Worm (Caenorhabditis elegans) whole organism, L4 larva: Measurements from ENCODE around the gene fipr-10.

Experiments
- F10B5.3 ChIP-seq: sonication (generic microtip); optimal IDR thresholded peaks from 2 replicates; lab custom pipeline; 2016; ENCODE audit warnings: mild to moderate bottlenecking, missing genetic modification characterization, missing compliant biosample characterization
- cey-2 ChIP-seq: sonication (generic microtip); optimal IDR thresholded peaks from 3 replicates; lab custom pipeline; 2017; ENCODE audit warnings: missing genetic modification characterization, mild to moderate bottlenecking, missing compliant biosample characterization, antibody characterized with exemption, borderline replicate concordance; ENCODE audit not compliant: insufficient read depth
- dpl-1 ChIP-seq: fragments of 150-350 bp; optimal IDR thresholded peaks from 2 replicates; lab custom pipeline; 2014; ENCODE audit warnings: missing biosample characterization, missing genetic modification reagents, missing genetic modification characterization
- fos-1 ChIP-seq: fragments of 150-350 bp; optimal IDR thresholded peaks from 2 replicates; lab custom pipeline; 2014; ENCODE audit warnings: missing biosample characterization, missing genetic modification characterization
- lim-7 ChIP-seq: fragments of 200-800 bp; sonication (Bioruptor generic); IDR thresholded peaks from 2 replicates; pipeline ENCODE4 v1.3.6; 2022; ENCODE audit warnings: missing genetic modification characterization, missing compliant biosample characterization
- lsy-2 ChIP-seq, 2 experiments: fragments of 150-350 bp in 1 of 2; sonication (generic microtip) in 1 of 2; optimal IDR thresholded peaks; 2 replicates each; lab custom pipeline; 2014 to 2017; ENCODE audit warnings: missing biosample characterization in 2 of 2, missing genetic modification characterization in 2 of 2
- mdl-1 ChIP-seq, 2 experiments: fragments of 150-350 bp in 1 of 2; sonication (generic microtip) in 1 of 2; optimal IDR thresholded peaks; 2 replicates each; lab custom pipeline; 2014 to 2017; ENCODE audit warnings: missing biosample characterization in 2 of 2, missing genetic modification characterization in 2 of 2
- mxl-3 ChIP-seq: fragments of 200-800 bp; sonication (Bioruptor generic); optimal IDR thresholded peaks from 2 replicates; lab custom pipeline; 2018; ENCODE audit warnings: mild to moderate bottlenecking, missing genetic modification characterization, missing compliant biosample characterization
- nhr-76 ChIP-seq: fragments of 150-350 bp; optimal IDR thresholded peaks from 2 replicates; lab custom pipeline; 2014; ENCODE audit warnings: missing biosample characterization, missing genetic modification characterization
- pqm-1 ChIP-seq: sonication (generic microtip); optimal IDR thresholded peaks from 2 replicates; lab custom pipeline; 2017; ENCODE audit warnings: missing biosample characterization, missing genetic modification characterization

- TF ChIP-seq cey-2 (tag; lab: Kevin White, UChicago) (no peak), nhr-76 (no peak), F10B5.3 (tag; lab: Kevin White, UChicago) (no peak), lim-7 (GFP tag; lab: Robert Waterston, UW) (no peak), pqm-1 (tag; lab: Kevin White, UChicago) (no peak), dpl-1 (no peak), fos-1 (tag; lab: Kevin White, UChicago) (no peak), lsy-2 (tag; optimal IDR thresholded peaks at IDR 0.05; lab: Kevin White, UChicago) (no peak), mxl-3 (GFP tag; lab: Kevin White, UChicago) (no peak), mdl-1 (tag; optimal IDR thresholded peaks at IDR 0.05; lab: Kevin White, UChicago) (no peak)
Observed at ce11 chrV:9879867-9880266, 34.1 kb upstream of the fipr-10 start, which contains the start of gene sdz-31.
